Fruit fly (Drosophila melanogaster): Measurements from ENCODE around the gene CG3062.

The CG3062 gene

DNA sequence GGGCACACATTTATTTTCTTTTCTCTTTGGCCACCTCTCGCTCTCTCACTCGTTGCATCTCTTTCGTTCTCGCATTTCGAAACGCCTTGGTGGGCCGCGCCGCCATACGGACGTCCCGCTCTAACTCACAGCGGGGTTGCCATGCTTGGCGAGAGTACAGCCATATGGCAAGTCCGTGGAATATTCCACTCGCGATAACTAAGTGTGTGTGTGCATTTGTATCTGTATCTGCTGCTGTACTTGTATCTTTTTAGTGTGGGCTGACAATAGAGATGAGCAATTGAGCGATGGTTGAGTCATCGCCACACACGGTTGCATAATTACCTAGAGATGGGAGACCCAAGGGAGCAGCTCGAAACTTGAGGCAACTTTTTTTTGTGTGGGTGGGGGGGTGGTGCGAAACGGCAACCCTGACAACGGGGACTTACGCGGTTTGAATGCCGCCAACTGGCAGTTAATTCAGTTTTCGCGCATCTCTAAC, 39.8 kb upstream of the CG3062 start (continued):
- peak; percentile 60 for TF ChIP-seq CG10462 (GFP tag; optimal IDR thresholded peaks at IDR 0.05)
- no peak for TF ChIP-seq pita (GFP tag; optimal IDR thresholded peaks at IDR 0.05)
- peak; percentile 84 to 100 for TF ChIP-seq Pdp1 (GFP tag; optimal IDR thresholded peaks at IDR 0.05)
- peak; percentile 86 for TF ChIP-seq CG14667 (GFP tag; IDR thresholded peaks at IDR 0.05)
- peak; percentile 51 for TF ChIP-seq CG8281 (tag; optimal IDR thresholded peaks at IDR 0.05)
- TF ChIP-seq CG11456 (GFP tag; IDR thresholded peaks at IDR 0.05) = peak; percentile 93
- TF ChIP-seq Stat92E (GFP tag; optimal IDR thresholded peaks at IDR 0.05) = no peak
- TF ChIP-seq CG12769 (tag; optimal IDR thresholded peaks at IDR 0.05) = peak; percentile 95
- TF ChIP-seq cad (GFP tag; optimal IDR thresholded peaks at IDR 0.05) = no peak
- peak; percentile 74 for TF ChIP-seq HLH4C (GFP tag; IDR thresholded peaks at IDR 0.05; ENCODE audit: partially characterized antibody)
- TF ChIP-seq CG12219 (GFP tag; optimal IDR thresholded peaks at IDR 0.05) = peak; percentile 75
- TF ChIP-seq wor (GFP tag; IDR thresholded peaks at IDR 0.05) = peak; percentile 53; the same call in 1 of the 2 replicates
- peak; percentile 52 for TF ChIP-seq Poxn (GFP tag; IDR thresholded peaks at IDR 0.05)
- TF ChIP-seq vfl (GFP tag; optimal IDR thresholded peaks at IDR 0.05) = peak; percentile 66
- TF ChIP-seq mirr (GFP tag; optimal IDR thresholded peaks at IDR 0.05) = peak; percentile 85
- peak; percentile 99 for TF ChIP-seq Sry-δ (GFP tag; optimal IDR thresholded peaks at IDR 0.05)
- peak; percentile 98 for TF ChIP-seq stwl (tag; optimal IDR thresholded peaks at IDR 0.05)
- peak; percentile 20 for TF ChIP-seq ac (GFP tag; optimal IDR thresholded peaks at IDR 0.05)
- TF ChIP-seq Antp (GFP tag; optimal IDR thresholded peaks at IDR 0.05) = peak; percentile 92
- TF ChIP-seq ara (GFP tag; IDR thresholded peaks at IDR 0.05) = peak; percentile 64
- TF ChIP-seq CG1792 (GFP tag; optimal IDR thresholded peaks at IDR 0.05) = peak; percentile 69
- TF ChIP-seq Eip74EF (GFP tag; optimal IDR thresholded peaks at IDR 0.05) = no peak
- peak; percentile 82 for TF ChIP-seq CG1647 (GFP tag; optimal IDR thresholded peaks at IDR 0.05)
- peak; percentile 82 for TF ChIP-seq gem (tag; optimal IDR thresholded peaks at IDR 0.05)
- peak; percentile 78 for TF ChIP-seq ap (GFP tag; IDR thresholded peaks at IDR 0.05)
- peak; percentile 72 for TF ChIP-seq emc (GFP tag; optimal IDR thresholded peaks at IDR 0.05)
- TF ChIP-seq Camta (GFP tag; optimal IDR thresholded peaks at IDR 0.05) = peak; percentile 69
- peak; percentile 50 for TF ChIP-seq Hand (GFP tag; optimal IDR thresholded peaks at IDR 0.05)
- TF ChIP-seq cg (GFP tag; optimal IDR thresholded peaks at IDR 0.05) = peak; percentile 98
- peak; percentile 75 for TF ChIP-seq CG33213 (GFP tag; optimal IDR thresholded peaks at IDR 0.05)
- TF ChIP-seq CG10274 (GFP tag; optimal IDR thresholded peaks at IDR 0.05) = peak; percentile 65
- peak; percentile 88 for TF ChIP-seq shn (GFP tag; optimal IDR thresholded peaks at IDR 0.05)
- peak; percentile 84; the same call in 2 of the 3 replicates for TF ChIP-seq so (GFP tag; IDR thresholded peaks at IDR 0.05)
- TF ChIP-seq CG15514 (GFP tag; optimal IDR thresholded peaks at IDR 0.05) = peak; percentile 89
- peak; percentile 94 for TF ChIP-seq CG2120 (GFP tag; optimal IDR thresholded peaks at IDR 0.05)
- peak; percentile 75 for TF ChIP-seq CG2129 (GFP tag; IDR thresholded peaks at IDR 0.05; ENCODE audit: partially characterized antibody)
- no peak for TF ChIP-seq CG10565 (GFP tag; optimal IDR thresholded peaks at IDR 0.05)
- TF ChIP-seq Taf1 (GFP tag; IDR thresholded peaks at IDR 0.05) = peak; percentile 77
- TF ChIP-seq vvl (GFP tag; IDR thresholded peaks at IDR 0.05) = peak; percentile 94
- peak; percentile 84 for TF ChIP-seq Dad (GFP tag; optimal IDR thresholded peaks at IDR 0.05)
- peak; percentile 90 for TF ChIP-seq sd (tag; optimal IDR thresholded peaks at IDR 0.05)
- TF ChIP-seq NK7.1 (GFP tag; optimal IDR thresholded peaks at IDR 0.05) = peak; percentile 71
- peak; percentile 85 for TF ChIP-seq caup (GFP tag; optimal IDR thresholded peaks at IDR 0.05; ENCODE audit: severe bottlenecking)
- TF ChIP-seq Hr78 (GFP tag; optimal IDR thresholded peaks at IDR 0.05) = no peak
- TF ChIP-seq gt (GFP tag; IDR thresholded peaks at IDR 0.05) = peak; percentile 67
- no peak for TF ChIP-seq sc (optimal IDR thresholded peaks at IDR 0.05)
- peak; percentile 2 for TF ChIP-seq sc (GFP tag; optimal IDR thresholded peaks at IDR 0.05)
- peak; percentile 37 for TF ChIP-seq lbe (GFP tag; optimal IDR thresholded peaks at IDR 0.05)
- no peak for TF ChIP-seq CG33557 (GFP tag; optimal IDR thresholded peaks at IDR 0.05)
- TF ChIP-seq br (optimal IDR thresholded peaks at IDR 0.05) = no peak

Measured in whole organism, embryonic.